Worm (Caenorhabditis elegans): ENCODE results near the gene tbx-2.

tbx-2 gene

ce11 chrIII:5153137-5153536, 17.0 kb upstream of the tbx-2 start, which contains the start of the genes rbm-42 and grwd-1:
TSS of gene rbm-42 (minus strand) at chrIII:5153229.
TSS of gene grwd-1 (plus strand) at chrIII:5153464.
- TF ChIP-seq pha-4 (tag; optimal IDR thresholded peaks at IDR 0.05) (peak; percentile 76), unc-39 (tag; optimal IDR thresholded peaks at IDR 0.05) (no peak), lin-15B (tag; optimal IDR thresholded peaks at IDR 0.05) (peak; percentile 26)

ce11 chrIII:5150980-5151379, 14.9 kb upstream of the tbx-2 start:
- TF ChIP-seq ceh-28 (tag; optimal IDR thresholded peaks at IDR 0.05): no peak
- no peak for TF ChIP-seq egl-5 (tag; optimal IDR thresholded peaks at IDR 0.05)
- TF ChIP-seq nhr-237 (tag; optimal IDR thresholded peaks at IDR 0.05): no peak
- TF ChIP-seq unc-62 (GFP tag; optimal IDR thresholded peaks at IDR 0.05): no peak
- no peak for TF ChIP-seq fkh-2 (tag; optimal IDR thresholded peaks at IDR 0.05)
- no peak for TF ChIP-seq nhr-12 (tag; optimal IDR thresholded peaks at IDR 0.05)
- no peak for TF ChIP-seq ceh-16 (tag; optimal IDR thresholded peaks at IDR 0.05)
- no peak for TF ChIP-seq nhr-23 (tag; optimal IDR thresholded peaks at IDR 0.05)
- TF ChIP-seq ztf-11 (tag; optimal IDR thresholded peaks at IDR 0.05): no peak
- no peak for TF ChIP-seq eor-1 (tag; optimal IDR thresholded peaks at IDR 0.05)
- TF ChIP-seq elt-3 (tag; optimal IDR thresholded peaks at IDR 0.05): no peak
- no peak for TF ChIP-seq sea-2 (GFP tag; optimal IDR thresholded peaks at IDR 0.05)
- no peak for TF ChIP-seq aly-2 (tag; optimal IDR thresholded peaks at IDR 0.05)
- TF ChIP-seq elt-2 (tag; optimal IDR thresholded peaks at IDR 0.05): no peak
- no peak for TF ChIP-seq ceh-9 (tag; optimal IDR thresholded peaks at IDR 0.05)
- TF ChIP-seq nhr-11 (tag; optimal IDR thresholded peaks at IDR 0.05): no peak
- TF ChIP-seq pha-4 (tag; optimal IDR thresholded peaks at IDR 0.05): no peak
- no peak for TF ChIP-seq elt-1 (tag; optimal IDR thresholded peaks at IDR 0.05)

DNA sequence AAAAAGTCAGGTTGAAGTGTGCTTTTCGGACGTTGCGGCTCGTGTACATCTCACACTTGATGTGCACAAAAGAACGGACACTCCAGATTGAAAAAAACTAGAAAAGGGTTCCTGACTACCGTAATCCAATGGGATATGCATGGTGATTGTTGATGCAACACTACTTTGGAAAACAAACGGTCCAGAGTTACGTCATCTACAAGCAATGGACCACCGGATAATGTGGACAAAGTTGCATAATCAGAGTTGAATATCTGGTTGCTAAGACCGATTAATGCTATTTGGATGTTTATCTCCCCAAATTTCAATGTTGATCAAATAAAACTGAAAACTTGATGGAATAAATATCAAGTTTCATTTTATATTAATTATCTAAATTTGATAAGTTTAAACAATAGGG, 13.9 kb upstream of the tbx-2 start:
- TF ChIP-seq ceh-16 (tag; optimal IDR thresholded peaks at IDR 0.05) (no peak), jun-1 (tag; optimal IDR thresholded peaks at IDR 0.05) (no peak), mdl-1 (tag; optimal IDR thresholded peaks at IDR 0.05) (no peak), lin-39 (tag; optimal IDR thresholded peaks at IDR 0.05) (no peak), fos-1 (tag; optimal IDR thresholded peaks at IDR 0.05) (no peak)

- TF ChIP-seq unc-39 (tag; optimal IDR thresholded peaks at IDR 0.05): no peak
- no peak for TF ChIP-seq lsy-12 (tag; optimal IDR thresholded peaks at IDR 0.05)
- TF ChIP-seq ceh-9 (tag; optimal IDR thresholded peaks at IDR 0.05): no peak
- no peak for TF ChIP-seq nhr-11 (tag; optimal IDR thresholded peaks at IDR 0.05)
- TF ChIP-seq pha-4 (tag; optimal IDR thresholded peaks at IDR 0.05): no peak
- no peak for TF ChIP-seq snpc-4 (tag; optimal IDR thresholded peaks at IDR 0.05)
- TF ChIP-seq nhr-76 (tag; optimal IDR thresholded peaks at IDR 0.05): no peak
- no peak for TF ChIP-seq elt-3 (tag; optimal IDR thresholded peaks at IDR 0.05)
- no peak for TF ChIP-seq egl-27 (tag; optimal IDR thresholded peaks at IDR 0.05)
These were observed 13.4 kb upstream of the tbx-2 start, which contains the start of gene Y54H5A.2 for ce11 chrIII:5149478-5149877. TSS of gene Y54H5A.2 (minus strand) at chrIII:5149578.

DNA sequence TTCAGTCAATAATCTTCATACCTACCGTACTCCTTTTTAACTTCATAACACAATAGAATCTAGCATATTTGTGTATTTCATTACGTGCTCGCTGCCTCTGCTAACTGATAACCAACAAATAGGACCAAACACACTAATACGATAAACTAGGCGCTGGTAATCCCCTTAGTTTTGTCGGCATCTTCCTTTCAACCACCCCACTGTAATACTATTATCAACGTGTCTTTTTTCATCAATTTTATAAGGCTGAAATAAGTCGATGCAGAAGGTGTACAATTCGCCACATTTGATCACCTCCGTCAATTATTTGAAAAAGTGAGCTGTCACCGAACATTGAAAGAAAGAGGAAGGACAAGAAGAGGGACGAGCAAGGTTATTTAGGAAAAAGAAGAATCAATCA, 11.3 kb upstream of the tbx-2 start:
- TF ChIP-seq elt-2 (tag; optimal IDR thresholded peaks at IDR 0.05) (peak; percentile 52), hmg-11 (tag; optimal IDR thresholded peaks at IDR 0.05) (no peak)

ce11 chrIII:5146749-5147148, 10.7 kb upstream of the tbx-2 start:
- no peak for TF ChIP-seq nhr-76 (tag; optimal IDR thresholded peaks at IDR 0.05)
- no peak for TF ChIP-seq ceh-82 (tag; optimal IDR thresholded peaks at IDR 0.05)
- no peak for TF ChIP-seq daf-12 (tag; optimal IDR thresholded peaks at IDR 0.05)
- TF ChIP-seq elt-1 (tag; optimal IDR thresholded peaks at IDR 0.05): no peak
- TF ChIP-seq fkh-10 (GFP tag; optimal IDR thresholded peaks at IDR 0.05): no peak
- no peak for TF ChIP-seq nhr-25 (tag; optimal IDR thresholded peaks at IDR 0.05)
- TF ChIP-seq pha-4 (tag; optimal IDR thresholded peaks at IDR 0.05): no peak
- peak; percentile 88 for TF ChIP-seq elt-2 (tag; optimal IDR thresholded peaks at IDR 0.05)
- TF ChIP-seq pqm-1 (tag; optimal IDR thresholded peaks at IDR 0.05): peak; percentile 57
- TF ChIP-seq lsy-12 (tag; optimal IDR thresholded peaks at IDR 0.05): no peak
- no peak for TF ChIP-seq nhr-43 (tag; optimal IDR thresholded peaks at IDR 0.05; ENCODE audit: poor library complexity, severe bottlenecking)
- no peak for TF ChIP-seq lin-15B (tag; optimal IDR thresholded peaks at IDR 0.05)
- TF ChIP-seq nhr-12 (tag; optimal IDR thresholded peaks at IDR 0.05): no peak
- TF ChIP-seq nfya-1 (tag; optimal IDR thresholded peaks at IDR 0.05; ENCODE audit: insufficient read depth): no peak
- no peak for TF ChIP-seq ztf-4 (tag; optimal IDR thresholded peaks at IDR 0.05)
- TF ChIP-seq nhr-77 (tag; optimal IDR thresholded peaks at IDR 0.05): no peak
- no peak for TF ChIP-seq lin-39 (tag; optimal IDR thresholded peaks at IDR 0.05)
